Worm (Caenorhabditis elegans) whole organism, early embryonic: ENCODE measurements around the gene Y69E1A.5.

Source experiments
- F13C5.2 ChIP-seq: sonication (generic microtip); optimal IDR thresholded peaks from 2 replicates; lab custom pipeline; 2017; ENCODE audit warnings: mild to moderate bottlenecking, missing genetic modification characterization, inconsistent platforms, missing compliant biosample characterization
- aly-1 ChIP-seq: sonication (generic microtip); optimal IDR thresholded peaks from 2 replicates; lab custom pipeline; 2016; ENCODE audit warnings: missing genetic modification characterization, missing compliant biosample characterization
- ama-1 ChIP-seq: fragments of 150-350 bp; optimal IDR thresholded peaks from 2 replicates; lab custom pipeline; 2014
- ceh-13 ChIP-seq: fragments of 200-800 bp; sonication (Bioruptor generic); optimal IDR thresholded peaks from 2 replicates; lab custom pipeline; 2018; ENCODE audit warnings: mild to moderate bottlenecking, missing genetic modification characterization, missing compliant biosample characterization
- ceh-36 ChIP-seq: sonication (generic microtip); optimal IDR thresholded peaks from 2 replicates; lab custom pipeline; 2016; ENCODE audit warnings: missing genetic modification characterization, inconsistent platforms, missing compliant biosample characterization
- ets-7 ChIP-seq: sonication (generic microtip); optimal IDR thresholded peaks from 2 replicates; lab custom pipeline; 2016; ENCODE audit warnings: missing genotype, missing genetic modification characterization, missing compliant biosample characterization
- flt-1 ChIP-seq: fragments of 200-800 bp; sonication (Bioruptor generic); IDR thresholded peaks from 2 replicates; pipeline ENCODE4 v1.3.6; 2022; ENCODE audit warnings: missing genetic modification characterization, missing compliant biosample characterization
- hmbx-1 ChIP-seq: sonication (generic microtip); optimal IDR thresholded peaks from 2 replicates; lab custom pipeline; 2016; ENCODE audit warnings: mild to moderate bottlenecking, missing genetic modification characterization, missing compliant biosample characterization
- hnd-1 ChIP-seq: sonication (generic microtip); optimal IDR thresholded peaks from 2 replicates; lab custom pipeline; 2016; ENCODE audit warnings: missing genetic modification characterization, missing compliant biosample characterization
- sea-1 ChIP-seq: fragments of 200-800 bp; sonication (Bioruptor generic); conservative IDR thresholded peaks from 2 replicates; pipeline ENCODE4 v1.3.6; 2022; ENCODE audit warnings: missing genetic modification characterization, missing compliant biosample characterization
- tbx-11 ChIP-seq: fragments of 200-800 bp; sonication (Bioruptor generic); IDR thresholded peaks from 2 replicates; pipeline ENCODE4 v1.3.6; 2022; ENCODE audit warnings: missing genetic modification characterization, missing compliant biosample characterization
- tbx-37 ChIP-seq: fragments of 200-800 bp; sonication (Bioruptor generic); conservative IDR thresholded peaks from 2 replicates; pipeline ENCODE4 v1.3.6; 2022; ENCODE audit warnings: missing genetic modification reagents, missing genetic modification characterization, missing compliant biosample characterization
- tra-4 ChIP-seq: sonication (generic microtip); optimal IDR thresholded peaks from 2 replicates; lab custom pipeline; 2017; ENCODE audit warnings: missing genetic modification characterization, missing compliant biosample characterization

ce11 chrIV:11004273-11004672 is 46.8 kb upstream of the Y69E1A.5 start, which contains the start of gene F13H10.1:
- no peak for TF ChIP-seq flt-1
- no peak for TF ChIP-seq ama-1 (lab: Kevin White, UChicago)
- no peak for TF ChIP-seq tbx-37 (GFP tag; lab: Robert Waterston, UW)
- TF ChIP-seq F13C5.2: no peak
- TF ChIP-seq hmbx-1: no peak
- TF ChIP-seq tra-4 (tag; lab: Kevin White, UChicago): no peak
- TF ChIP-seq tbx-11: no peak
- TF ChIP-seq hnd-1 (tag; lab: Kevin White, UChicago): no peak
- TF ChIP-seq aly-1 (tag; lab: Kevin White, UChicago): no peak
- TF ChIP-seq ceh-13 (GFP tag; lab: Kevin White, UChicago): no peak
- TF ChIP-seq sea-1 (GFP tag; lab: Robert Waterston, UW): no peak
- TF ChIP-seq ceh-36 (tag; lab: Kevin White, UChicago): no peak
- no peak for TF ChIP-seq ets-7
